Fruit fly (Drosophila melanogaster): ENCODE results near the gene x16.

The x16 gene

DNA sequence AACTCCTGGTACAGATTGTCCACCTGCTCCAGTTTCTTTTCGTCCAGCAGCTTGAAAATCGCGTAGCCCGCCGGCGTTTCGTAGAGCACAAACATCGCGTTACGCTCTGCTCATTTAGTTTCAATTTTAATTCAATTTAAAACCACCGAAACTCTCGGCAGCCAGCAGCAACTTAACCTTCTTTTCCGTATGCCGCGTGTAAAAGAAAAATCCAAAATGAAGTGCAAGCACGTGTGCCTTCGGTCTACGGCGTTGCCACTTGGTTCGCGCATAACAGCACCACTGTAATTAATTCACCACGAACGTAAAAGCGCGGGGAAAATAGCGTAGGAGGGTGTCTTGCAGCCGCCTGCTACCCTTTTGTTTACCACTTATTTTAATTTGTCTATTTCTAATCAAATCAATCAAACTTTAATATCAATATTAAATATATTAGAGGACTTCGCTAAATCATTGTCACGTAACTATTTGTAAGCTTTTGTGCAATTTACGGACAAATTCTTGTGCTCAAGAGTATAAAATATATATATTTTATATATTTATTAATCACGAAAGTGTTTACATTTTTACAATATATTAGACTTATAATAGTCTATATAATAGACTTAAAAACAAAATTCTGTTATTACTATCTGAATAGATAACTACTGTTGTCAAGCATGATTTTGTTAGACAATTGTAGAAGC lies 1.4 kb downstream of the x16 start, which contains the start of gene nop5 (continued):
- TF ChIP-seq sug (tag; optimal IDR thresholded peaks at IDR 0.05) (peak; percentile 77), so (GFP tag; IDR thresholded peaks at IDR 0.05) (no peak), zf30C (GFP tag; optimal IDR thresholded peaks at IDR 0.05) (no peak), CG34224 (GFP tag; IDR thresholded peaks at IDR 0.05; ENCODE audit: partially characterized antibody) (no peak), vvl (GFP tag; IDR thresholded peaks at IDR 0.05) (no peak; the same call in 1 of the 2 replicates), ash1 (GFP tag; optimal IDR thresholded peaks at IDR 0.05) (no peak), lab (GFP tag; optimal IDR thresholded peaks at IDR 0.05) (no peak), CG12391 (tag; optimal IDR thresholded peaks at IDR 0.05) (peak; percentile 80), CG11398 (GFP tag; optimal IDR thresholded peaks at IDR 0.05) (no peak), bbx (GFP tag; IDR thresholded peaks at IDR 0.05; ENCODE audit: partially characterized antibody) (peak; percentile 64), pho (GFP tag; optimal IDR thresholded peaks at IDR 0.05) (no peak), CG6689 (GFP tag; IDR thresholded peaks at IDR 0.05) (peak; percentile 47), CG11456 (GFP tag; IDR thresholded peaks at IDR 0.05) (0 out of 3 replicates have a peak, but pooled peaks have one; percentile 8), dysf (GFP tag; IDR thresholded peaks at IDR 0.05) (peak; percentile 64; the same call in 2 of the 3 replicates), C15 (GFP tag; IDR thresholded peaks at IDR 0.05) (no peak), CG18619 (GFP tag; optimal IDR thresholded peaks at IDR 0.05) (peak; percentile 83), Gsc (GFP tag; IDR thresholded peaks at IDR 0.05) (no peak), CG18476 (GFP tag; optimal IDR thresholded peaks at IDR 0.05) (peak; percentile 11), onecut (GFP tag; IDR thresholded peaks at IDR 0.05) (0 out of 2 replicates have a peak, but pooled peaks have one; percentile 4), CG5180 (GFP tag; optimal IDR thresholded peaks at IDR 0.05) (no peak), Drgx (GFP tag; IDR thresholded peaks at IDR 0.05) (no peak), CG10565 (GFP tag; optimal IDR thresholded peaks at IDR 0.05) (no peak), CG17359 (tag; optimal IDR thresholded peaks at IDR 0.05) (peak; percentile 46), hkb (optimal IDR thresholded peaks at IDR 0.05) (no peak), hkb (GFP tag; IDR thresholded peaks at IDR 0.05) (no peak), gro (GFP tag; optimal IDR thresholded peaks at IDR 0.05) (peak; percentile 3), esg (GFP tag; conservative IDR thresholded peaks at IDR 0.05) (no peak), sim (GFP tag; IDR thresholded peaks at IDR 0.05) (no peak), CG12942 (GFP tag; optimal IDR thresholded peaks at IDR 0.05) (peak; percentile 3), pfk (GFP tag; optimal IDR thresholded peaks at IDR 0.05) (peak; percentile 15), hbn (GFP tag; IDR thresholded peaks at IDR 0.05; ENCODE audit: partially characterized antibody) (no peak), dati (GFP tag; IDR thresholded peaks at IDR 0.05) (no peak), Ssrp (tag; optimal IDR thresholded peaks at IDR 0.05) (peak; percentile 67), repo (GFP tag; optimal IDR thresholded peaks at IDR 0.05) (no peak), Adf1 (GFP tag; IDR thresholded peaks at IDR 0.05) (no peak), CG3163 (GFP tag; optimal IDR thresholded peaks at IDR 0.05) (no peak), az2 (GFP tag; optimal IDR thresholded peaks at IDR 0.05) (peak; percentile 44), Ets97D (GFP tag; optimal IDR thresholded peaks at IDR 0.05) (peak; percentile 34), Xrp1 (GFP tag; IDR thresholded peaks at IDR 0.05) (peak; percentile 25; the same call in 1 of the 2 replicates), CG16815 (GFP tag; optimal IDR thresholded peaks at IDR 0.05) (peak; percentile 40), CG8281 (tag; optimal IDR thresholded peaks at IDR 0.05) (no peak), TFAM (GFP tag; optimal IDR thresholded peaks at IDR 0.05) (no peak), CG10979 (tag; optimal IDR thresholded peaks at IDR 0.05) (peak; percentile 65), sna (GFP tag; IDR thresholded peaks at IDR 0.05; ENCODE audit: partially characterized antibody) (no peak), Max (GFP tag; optimal IDR thresholded peaks at IDR 0.05) (peak; percentile 60), Hey (tag; optimal IDR thresholded peaks at IDR 0.05) (no peak), Usf (GFP tag; optimal IDR thresholded peaks at IDR 0.05) (peak; percentile 59), wdn (GFP tag; IDR thresholded peaks at IDR 0.05) (no peak), CG7271 (tag; optimal IDR thresholded peaks at IDR 0.05) (no peak), CG2202 (tag; optimal IDR thresholded peaks at IDR 0.05) (no peak)

Data from whole organism, embryonic.